Worm (Caenorhabditis elegans): Measurements from ENCODE around the gene clec-148.

The clec-148 gene

ce11 chrIII:175733-176132 is at the start of gene clec-148:
TSS of gene clec-148 (minus strand) at chrIII:175833.
- TF ChIP-seq dve-1 (tag; optimal IDR thresholded peaks at IDR 0.05) (no peak), madf-2 (tag; optimal IDR thresholded peaks at IDR 0.05) (no peak), nfya-1 (tag; optimal IDR thresholded peaks at IDR 0.05) (no peak), hlh-30 (tag; optimal IDR thresholded peaks at IDR 0.05; ENCODE audit: insufficient read depth) (no peak), F13H6.1 (tag; optimal IDR thresholded peaks at IDR 0.05) (no peak)

ce11 chrIII:222508-222907 is 46.9 kb upstream of the clec-148 start:
- TF ChIP-seq pag-3 (tag; optimal IDR thresholded peaks at IDR 0.05; ENCODE audit: borderline replicate concordance): no peak
- no peak for TF ChIP-seq ceh-22 (tag; optimal IDR thresholded peaks at IDR 0.05)
- TF ChIP-seq pros-1 (tag; optimal IDR thresholded peaks at IDR 0.05): no peak
- no peak for TF ChIP-seq C08G9.2 (tag; optimal IDR thresholded peaks at IDR 0.05)
- TF ChIP-seq K09A11.1 (tag; optimal IDR thresholded peaks at IDR 0.05; ENCODE audit: insufficient read depth): no peak
- no peak for TF ChIP-seq nhr-232 (tag; optimal IDR thresholded peaks at IDR 0.05)
- TF ChIP-seq T23F11.4 (GFP tag; optimal IDR thresholded peaks at IDR 0.05): no peak
- TF ChIP-seq ceh-30 (tag; optimal IDR thresholded peaks at IDR 0.05): no peak

ce11 chrIII:220368-220767 is 44.7 kb upstream of the clec-148 start:
- no peak for TF ChIP-seq nhr-11 (tag; optimal IDR thresholded peaks at IDR 0.05)
- no peak for TF ChIP-seq npax-4 (tag; optimal IDR thresholded peaks at IDR 0.05)
- no peak for TF ChIP-seq K09A11.1 (tag; optimal IDR thresholded peaks at IDR 0.05; ENCODE audit: insufficient read depth)
- TF ChIP-seq ceh-24 (tag; optimal IDR thresholded peaks at IDR 0.05): no peak
- TF ChIP-seq ceh-30 (tag; optimal IDR thresholded peaks at IDR 0.05): no peak
- TF ChIP-seq lin-11 (tag; optimal IDR thresholded peaks at IDR 0.05): no peak
- no peak for TF ChIP-seq mec-3 (tag; optimal IDR thresholded peaks at IDR 0.05; ENCODE audit: borderline replicate concordance)
- TF ChIP-seq che-1 (tag; optimal IDR thresholded peaks at IDR 0.05): no peak
- no peak for TF ChIP-seq C38D4.7 (GFP tag; optimal IDR thresholded peaks at IDR 0.05)
- TF ChIP-seq hlh-15 (tag; optimal IDR thresholded peaks at IDR 0.05): no peak
- no peak for TF ChIP-seq T23F11.4 (GFP tag; optimal IDR thresholded peaks at IDR 0.05)
- no peak for TF ChIP-seq Y22D7AL.16 (tag; optimal IDR thresholded peaks at IDR 0.05)
- no peak for TF ChIP-seq odd-2 (tag; optimal IDR thresholded peaks at IDR 0.05)
- no peak for TF ChIP-seq dve-1 (tag; optimal IDR thresholded peaks at IDR 0.05)
- no peak for TF ChIP-seq ceh-45 (GFP tag; IDR thresholded peaks at IDR 0.05)
- TF ChIP-seq pat-9 (tag; optimal IDR thresholded peaks at IDR 0.05): no peak
- TF ChIP-seq ceh-22 (tag; optimal IDR thresholded peaks at IDR 0.05): no peak
- no peak for TF ChIP-seq pros-1 (tag; optimal IDR thresholded peaks at IDR 0.05)
- TF ChIP-seq ceh-6 (GFP tag; optimal IDR thresholded peaks at IDR 0.05): no peak
- no peak for TF ChIP-seq elt-4 (tag; optimal IDR thresholded peaks at IDR 0.05)
- peak; percentile 49 for TF ChIP-seq ceh-31 (tag; optimal IDR thresholded peaks at IDR 0.05)
- no peak for TF ChIP-seq sox-2 (GFP tag; IDR thresholded peaks at IDR 0.05)
- no peak for TF ChIP-seq dmd-4 (tag; optimal IDR thresholded peaks at IDR 0.05; ENCODE audit: borderline replicate concordance)
- TF ChIP-seq ceh-34 (tag; optimal IDR thresholded peaks at IDR 0.05): peak; percentile 46
- TF ChIP-seq ttx-3 (tag; optimal IDR thresholded peaks at IDR 0.05): no peak
- TF ChIP-seq madf-2 (tag; optimal IDR thresholded peaks at IDR 0.05): no peak
- TF ChIP-seq ceh-9 (tag; optimal IDR thresholded peaks at IDR 0.05): no peak
- no peak for TF ChIP-seq K02D7.2 (tag; optimal IDR thresholded peaks at IDR 0.05)
- TF ChIP-seq unc-42 (tag; optimal IDR thresholded peaks at IDR 0.05): peak; percentile 29
- no peak for TF ChIP-seq hlh-6 (tag; optimal IDR thresholded peaks at IDR 0.05)
- no peak for TF ChIP-seq F13H6.1 (tag; optimal IDR thresholded peaks at IDR 0.05)
- peak; percentile 6 for TF ChIP-seq ceh-48 (tag; optimal IDR thresholded peaks at IDR 0.05)
- TF ChIP-seq ztf-16 (tag; optimal IDR thresholded peaks at IDR 0.05): no peak
- TF ChIP-seq sox-4 (tag; optimal IDR thresholded peaks at IDR 0.05): no peak
- no peak for TF ChIP-seq ama-1 (optimal IDR thresholded peaks at IDR 0.05)
- TF ChIP-seq fkh-6 (tag; optimal IDR thresholded peaks at IDR 0.05): no peak
- no peak for TF ChIP-seq fax-1 (tag; optimal IDR thresholded peaks at IDR 0.05)
- no peak for TF ChIP-seq hlh-8 (tag; optimal IDR thresholded peaks at IDR 0.05)
- no peak for TF ChIP-seq eyg-1 (tag; optimal IDR thresholded peaks at IDR 0.05)
- no peak for TF ChIP-seq tbx-7 (tag; optimal IDR thresholded peaks at IDR 0.05)
- no peak for TF ChIP-seq sdc-2 (tag; optimal IDR thresholded peaks at IDR 0.05)
- no peak for TF ChIP-seq rnt-1 (tag; optimal IDR thresholded peaks at IDR 0.05)
- no peak for TF ChIP-seq nhr-232 (tag; optimal IDR thresholded peaks at IDR 0.05)
- peak; percentile 20 for TF ChIP-seq nfya-1 (tag; optimal IDR thresholded peaks at IDR 0.05)

Measured in whole organism, late embryonic.